Worm (Caenorhabditis elegans): ENCODE results near the gene C49C3.7.

C49C3.7 gene

ce11 chrIV:17371469-17371868 lies 39.1 kb downstream of the C49C3.7 start, which contains the start of gene C30H6.5:
TSS of gene C30H6.5 (plus strand) at chrIV:17371769.
- TF ChIP-seq mls-2 (tag; optimal IDR thresholded peaks at IDR 0.05) = no peak
- peak; percentile 7 for TF ChIP-seq zip-8 (tag; optimal IDR thresholded peaks at IDR 0.05)

ce11 chrIV:17376127-17376526 lies 43.8 kb downstream of the C49C3.7 start, which contains the start of gene haf-1:
TSS of gene haf-1 (plus strand) at chrIV:17376427.
- TF ChIP-seq unc-39 (tag; optimal IDR thresholded peaks at IDR 0.05) = no peak
- no peak for TF ChIP-seq sem-2 (GFP tag; optimal IDR thresholded peaks at IDR 0.05)
- TF ChIP-seq unc-120 (tag; optimal IDR thresholded peaks at IDR 0.05; ENCODE audit: poor library complexity, severe bottlenecking) = no peak
- no peak for TF ChIP-seq mls-2 (tag; optimal IDR thresholded peaks at IDR 0.05)
- TF ChIP-seq ceh-83 (GFP tag; optimal IDR thresholded peaks at IDR 0.05) = no peak
- TF ChIP-seq elt-3 (tag; optimal IDR thresholded peaks at IDR 0.05) = no peak
- no peak for TF ChIP-seq elt-1 (tag; optimal IDR thresholded peaks at IDR 0.05; ENCODE audit: borderline replicate concordance, insufficient read depth)
- no peak for TF ChIP-seq nhr-76 (tag; optimal IDR thresholded peaks at IDR 0.05)
- no peak for TF ChIP-seq ces-1 (GFP tag; optimal IDR thresholded peaks at IDR 0.05)
- no peak for TF ChIP-seq snpc-4 (tag; optimal IDR thresholded peaks at IDR 0.05)
- TF ChIP-seq ceh-43 (GFP tag; optimal IDR thresholded peaks at IDR 0.05) = no peak
- no peak for TF ChIP-seq mep-1 (tag; optimal IDR thresholded peaks at IDR 0.05)
- TF ChIP-seq ham-2 (GFP tag; optimal IDR thresholded peaks at IDR 0.05) = no peak
- TF ChIP-seq mab-5 (tag; optimal IDR thresholded peaks at IDR 0.05) = no peak
- TF ChIP-seq pha-4 (tag; optimal IDR thresholded peaks at IDR 0.05) = no peak
- no peak for TF ChIP-seq nhr-28 (tag; optimal IDR thresholded peaks at IDR 0.05)
- no peak for TF ChIP-seq ztf-11 (tag; optimal IDR thresholded peaks at IDR 0.05)
- no peak for TF ChIP-seq nhr-237 (tag; optimal IDR thresholded peaks at IDR 0.05)
- TF ChIP-seq lsy-2 (tag; optimal IDR thresholded peaks at IDR 0.05) = no peak

- TF ChIP-seq lsy-2 (tag; optimal IDR thresholded peaks at IDR 0.05) (peak; percentile 31), elt-3 (tag; optimal IDR thresholded peaks at IDR 0.05) (no peak), lin-32 (GFP tag; optimal IDR thresholded peaks at IDR 0.05) (no peak), pha-4 (tag; optimal IDR thresholded peaks at IDR 0.05) (peak; percentile 38), mep-1 (tag; optimal IDR thresholded peaks at IDR 0.05) (peak; percentile 22), ces-1 (GFP tag; optimal IDR thresholded peaks at IDR 0.05) (peak; percentile 41)
Observed at ce11 chrIV:17380061-17380680, 47.8 kb downstream of the C49C3.7 start, which contains the start of the genes C30H6.9 and dlat-2. TSS of gene C30H6.9 (minus strand) at chrIV:17380170. TSS of gene dlat-2 (plus strand) at chrIV:17380626.

DNA sequence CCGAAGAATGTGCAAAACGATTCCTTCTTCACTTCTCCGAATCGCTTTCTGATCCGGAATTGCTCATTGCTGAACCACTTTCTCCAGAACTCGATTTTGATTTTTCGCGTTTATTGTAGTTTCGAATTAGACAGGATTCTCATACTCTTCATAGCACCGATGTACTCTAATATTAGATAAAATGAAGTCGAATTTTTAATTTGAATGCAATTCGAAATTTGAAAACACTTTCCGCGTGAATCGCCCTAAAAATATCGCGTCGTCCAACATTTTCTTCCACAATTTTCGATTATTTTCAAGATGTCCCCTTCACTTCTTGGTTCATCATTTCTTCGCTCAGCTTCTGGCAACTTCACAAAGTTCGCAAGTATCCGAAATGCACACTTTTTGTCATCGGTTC lies 49.7 kb downstream of the C49C3.7 start, which contains the start of gene C30H6.8:
C30H6.8 (plus strand) TSS at position 301 of the 400 bp plus-strand sequence.
- TF ChIP-seq mep-1 (tag; optimal IDR thresholded peaks at IDR 0.05) = no peak
- TF ChIP-seq drap-1 (GFP tag; optimal IDR thresholded peaks at IDR 0.05) = no peak
- TF ChIP-seq unc-120 (tag; optimal IDR thresholded peaks at IDR 0.05; ENCODE audit: poor library complexity, severe bottlenecking) = no peak
- TF ChIP-seq nhr-12 (tag; optimal IDR thresholded peaks at IDR 0.05) = no peak
- no peak for TF ChIP-seq nhr-76 (tag; optimal IDR thresholded peaks at IDR 0.05)
- no peak for TF ChIP-seq mab-5 (tag; optimal IDR thresholded peaks at IDR 0.05)
- TF ChIP-seq nhr-28 (tag; optimal IDR thresholded peaks at IDR 0.05) = no peak
- no peak for TF ChIP-seq flh-1 (GFP tag; optimal IDR thresholded peaks at IDR 0.05)
- no peak for TF ChIP-seq ceh-39 (tag; optimal IDR thresholded peaks at IDR 0.05)
- no peak for TF ChIP-seq bed-3 (GFP tag; optimal IDR thresholded peaks at IDR 0.05)
- no peak for TF ChIP-seq lin-32 (GFP tag; optimal IDR thresholded peaks at IDR 0.05)
- no peak for TF ChIP-seq sptf-1 (tag; optimal IDR thresholded peaks at IDR 0.05)
- TF ChIP-seq ham-2 (GFP tag; optimal IDR thresholded peaks at IDR 0.05) = no peak
- no peak for TF ChIP-seq zip-8 (tag; optimal IDR thresholded peaks at IDR 0.05)
- no peak for TF ChIP-seq pha-4 (tag; optimal IDR thresholded peaks at IDR 0.05)
- TF ChIP-seq sem-2 (GFP tag; optimal IDR thresholded peaks at IDR 0.05) = no peak
- no peak for TF ChIP-seq nhr-237 (tag; optimal IDR thresholded peaks at IDR 0.05)
- TF ChIP-seq nhr-2 (tag; optimal IDR thresholded peaks at IDR 0.05) = no peak
- TF ChIP-seq lsy-2 (tag; optimal IDR thresholded peaks at IDR 0.05) = no peak

DNA sequence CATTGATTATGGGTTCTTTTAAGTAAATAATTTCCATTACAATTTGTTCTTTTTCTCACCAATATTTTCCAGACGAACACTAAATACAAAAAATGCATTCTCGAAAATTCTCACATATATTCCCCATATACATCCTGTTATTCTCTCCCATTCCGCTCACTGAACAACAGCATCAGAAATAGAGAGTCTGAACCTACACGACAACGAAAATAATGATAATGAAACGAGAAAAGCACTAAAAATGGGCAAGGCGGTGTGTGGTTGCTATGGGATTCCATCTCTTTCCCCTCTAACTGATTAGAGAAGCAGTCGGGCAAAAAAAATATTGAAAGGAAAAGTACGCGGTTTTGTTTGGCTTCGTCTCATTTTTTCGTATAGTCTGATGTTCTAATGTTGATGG lies 50.7 kb downstream of the C49C3.7 start, which contains the start of gene C30H6.12:
C30H6.12 (plus strand) TSS at position 301 of the 400 bp plus-strand sequence.
- TF ChIP-seq ceh-43 (GFP tag; optimal IDR thresholded peaks at IDR 0.05) = no peak
- no peak for TF ChIP-seq sptf-1 (tag; optimal IDR thresholded peaks at IDR 0.05)
- TF ChIP-seq nhr-12 (tag; optimal IDR thresholded peaks at IDR 0.05) = no peak
- no peak for TF ChIP-seq cnd-1 (tag; optimal IDR thresholded peaks at IDR 0.05)
- no peak for TF ChIP-seq M03D4.4 (tag; optimal IDR thresholded peaks at IDR 0.05)

Data from whole organism, mixed stage, embryonic.